Worm (Caenorhabditis elegans): ENCODE data around the gene lgc-17.

DNA sequence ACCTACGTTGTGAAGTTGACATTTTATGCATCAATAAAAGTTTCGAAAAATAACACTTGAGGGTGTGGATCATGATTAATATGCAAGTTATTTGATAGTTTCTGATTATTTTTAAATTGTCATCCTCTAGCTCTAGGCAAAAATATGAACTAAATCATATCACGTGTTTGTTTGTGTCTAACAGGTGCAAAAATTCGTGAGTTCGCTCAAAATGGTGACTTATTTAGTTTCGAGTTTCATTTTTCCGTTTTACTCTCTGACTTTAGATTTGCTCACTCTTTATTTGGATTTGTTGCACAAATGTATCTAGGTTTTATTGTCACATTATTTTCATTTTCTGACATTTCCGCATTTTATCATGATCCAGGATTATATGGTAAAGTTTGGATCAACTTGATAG is 3.0 kb upstream of the lgc-17 start, which contains the start of gene lgc-16:
- TF ChIP-seq klf-2 (GFP tag; conservative IDR thresholded peaks at IDR 0.05) (no peak), flt-1 (GFP tag; IDR thresholded peaks at IDR 0.05) (no peak), med-1 (GFP tag; optimal IDR thresholded peaks at IDR 0.05; ENCODE audit: insufficient read depth) (no peak), T22C8.4 (GFP tag; IDR thresholded peaks at IDR 0.05) (no peak), cog-1 (tag; optimal IDR thresholded peaks at IDR 0.05) (no peak)

All from whole organism, midembryonic.